Worm (Caenorhabditis elegans) whole organism, L4/young adult: Measurements from ENCODE around the gene ttll-11.
A peak's percentile ranks its signal among the peaks of the same experiment; 100 is the strongest.

Experiments used
- W03F9.2 ChIP-seq: fragments of 150-350 bp; optimal IDR thresholded peaks from 2 replicates; lab custom pipeline; 2014; ENCODE audit warnings: missing biosample characterization, missing genetic modification characterization
- dao-5 ChIP-seq: sonication (generic microtip); optimal IDR thresholded peaks from 2 replicates; lab custom pipeline; 2016; ENCODE audit warnings: missing genotype, missing genetic modification characterization, moderate library complexity, missing compliant biosample characterization
- him-1 ChIP-seq: sonication (generic microtip); optimal IDR thresholded peaks from 2 replicates; lab custom pipeline; 2016; ENCODE audit warnings: missing genotype, missing genetic modification reagents, missing genetic modification characterization, missing compliant biosample characterization

DNA sequence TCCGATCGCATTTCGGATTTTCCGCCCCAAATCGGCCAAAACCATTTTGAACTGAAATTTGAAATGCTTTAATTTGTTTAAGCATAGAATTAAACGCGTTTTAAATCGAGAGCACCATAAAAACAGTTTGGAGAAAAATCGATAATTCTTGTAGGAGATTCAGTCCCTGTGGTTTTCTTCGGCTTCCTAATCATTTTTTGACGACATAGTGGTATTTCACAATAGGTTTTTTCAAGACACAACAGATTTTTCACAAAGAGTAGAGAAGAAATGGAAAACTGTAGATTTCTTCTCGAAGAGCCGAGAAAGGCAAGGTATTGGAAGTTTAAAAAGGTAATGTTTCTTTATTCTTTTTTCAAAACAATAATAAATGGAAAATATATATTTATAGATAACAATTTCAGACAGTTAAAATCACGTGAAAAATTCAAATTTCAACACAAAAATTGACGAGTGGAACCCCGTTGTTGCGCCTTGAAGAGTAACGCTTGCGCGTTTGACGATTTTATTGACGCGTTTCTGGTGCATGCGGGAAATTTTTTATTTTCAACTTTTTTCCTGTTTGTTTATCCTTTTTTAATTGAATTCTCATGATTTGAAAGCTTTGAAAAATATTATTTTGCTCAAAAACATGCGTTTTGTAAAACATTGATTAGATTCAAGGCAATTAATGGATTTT, 46.3 kb downstream of the ttll-11 start, which contains the start of gene F21D5.7:
- TF ChIP-seq dao-5 (tag; lab: Kevin White, UChicago) (no peak), him-1 (no peak), W03F9.2 (tag; lab: Kevin White, UChicago) (peak; percentile 92)
